Worm (Caenorhabditis elegans): Measurements from ENCODE around the gene K07E3.2.

DNA sequence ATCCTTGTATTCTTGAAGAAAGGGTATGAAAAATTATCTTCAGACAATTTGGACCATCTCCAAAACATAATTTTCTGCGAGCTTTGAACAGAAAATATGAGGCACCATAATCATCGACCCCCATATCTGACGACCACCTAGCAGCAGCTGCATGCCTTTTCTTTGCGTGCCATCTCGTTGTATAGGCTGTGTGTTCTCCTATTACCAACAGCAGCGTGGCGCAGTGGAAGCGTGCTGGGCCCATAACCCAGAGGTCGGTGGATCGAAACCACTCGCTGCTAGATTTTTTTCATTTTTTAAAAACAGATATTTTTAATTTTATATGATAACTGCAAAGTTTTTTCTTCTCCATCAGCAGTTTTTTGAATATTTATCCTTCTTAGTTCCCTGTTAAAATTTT lies 51.9 kb downstream of the K07E3.2 start:
- TF ChIP-seq snpc-4 (GFP tag; optimal IDR thresholded peaks at IDR 0.05) (no peak), snpc-4 (tag; optimal IDR thresholded peaks at IDR 0.05) (no peak), ceh-79 (tag; optimal IDR thresholded peaks at IDR 0.05) (no peak), F57A8.1 (GFP tag; optimal IDR thresholded peaks at IDR 0.05) (no peak)
